Worm (Caenorhabditis elegans) whole organism, L3 larva: Measurements from ENCODE around the gene str-31.

Experiments
- R02D3.7 ChIP-seq: fragments of 150-350 bp; optimal IDR thresholded peaks from 2 replicates; lab custom pipeline; 2014; ENCODE audit warnings: missing biosample characterization, missing genetic modification characterization
- ZK546.5 ChIP-seq: sonication (generic microtip); optimal IDR thresholded peaks from 2 replicates; lab custom pipeline; 2017; ENCODE audit warnings: missing biosample characterization, missing genetic modification characterization
- aly-2 ChIP-seq: fragments of 150-350 bp; optimal IDR thresholded peaks from 2 replicates; lab custom pipeline; 2014; ENCODE audit warnings: missing biosample characterization, missing genetic modification characterization
- ama-1 ChIP-seq: fragments of 150-350 bp; optimal IDR thresholded peaks from 2 replicates; lab custom pipeline; 2018
- ceh-16 ChIP-seq: sonication (generic microtip); optimal IDR thresholded peaks from 2 replicates; lab custom pipeline; 2017; ENCODE audit warnings: missing biosample characterization, missing genetic modification characterization
- ceh-28 ChIP-seq: fragments of 150-350 bp; optimal IDR thresholded peaks from 2 replicates; lab custom pipeline; 2014; ENCODE audit warnings: missing biosample characterization, missing genetic modification reagents, missing genetic modification characterization
- ceh-82 ChIP-seq: fragments of 150-350 bp; optimal IDR thresholded peaks from 2 replicates; lab custom pipeline; 2014; ENCODE audit warnings: missing biosample characterization, missing genetic modification characterization
- ceh-9 ChIP-seq: sonication (generic microtip); optimal IDR thresholded peaks from 2 replicates; lab custom pipeline; 2018; ENCODE audit warnings: missing biosample characterization, missing genetic modification characterization
- daf-12 ChIP-seq: fragments of 150-350 bp; optimal IDR thresholded peaks from 2 replicates; lab custom pipeline; 2014; ENCODE audit warnings: missing biosample characterization, missing genetic modification reagents, missing genetic modification characterization
- egl-5 ChIP-seq: fragments of 150-350 bp; optimal IDR thresholded peaks from 2 replicates; lab custom pipeline; 2017; ENCODE audit warnings: missing biosample characterization, missing genetic modification reagents, missing genetic modification characterization, inconsistent platforms
- elt-1 ChIP-seq: fragments of 150-350 bp; optimal IDR thresholded peaks from 2 replicates; lab custom pipeline; 2014; ENCODE audit warnings: missing biosample characterization, missing genetic modification characterization
- elt-2 ChIP-seq: sonication (generic microtip); optimal IDR thresholded peaks from 2 replicates; lab custom pipeline; 2016; ENCODE audit warnings: missing genetic modification reagents, mild to moderate bottlenecking, missing genetic modification characterization, missing compliant biosample characterization
- elt-3 ChIP-seq, 3 experiments: fragments of 150-350 bp in 1 of 3; sonication (generic microtip) in 2 of 3; optimal IDR thresholded peaks; 2 replicates in 2 of 3; 4 replicates in 1 of 3; lab custom pipeline; 2014 to 2017; ENCODE audit warnings: missing biosample characterization in 3 of 3, missing genetic modification characterization in 3 of 3
- eor-1 ChIP-seq, 2 experiments: fragments of 150-350 bp; optimal IDR thresholded peaks; 2 replicates each; lab custom pipeline; 2014 to 2018; ENCODE audit warnings: missing biosample characterization in 2 of 2, missing genetic modification characterization in 2 of 2
- fkh-10 ChIP-seq: sonication (generic microtip); optimal IDR thresholded peaks from 2 replicates; lab custom pipeline; 2017; ENCODE audit warnings: missing biosample characterization, missing genetic modification reagents, missing genetic modification characterization
- fos-1 ChIP-seq: fragments of 150-350 bp; optimal IDR thresholded peaks from 2 replicates; lab custom pipeline; 2014; ENCODE audit warnings: missing biosample characterization, missing genetic modification characterization
- lsy-12 ChIP-seq: sonication (generic microtip); optimal IDR thresholded peaks from 2 replicates; lab custom pipeline; 2016; ENCODE audit warnings: mild to moderate bottlenecking, missing genetic modification characterization, missing compliant biosample characterization
- mdl-1 ChIP-seq: fragments of 150-350 bp; optimal IDR thresholded peaks from 2 replicates; lab custom pipeline; 2014; ENCODE audit warnings: missing biosample characterization, missing genetic modification characterization
- nfya-1 ChIP-seq: sonication (generic microtip); optimal IDR thresholded peaks from 2 replicates; lab custom pipeline; 2017; ENCODE audit warnings: missing genetic modification characterization, mild to moderate bottlenecking, missing compliant biosample characterization, antibody characterized with exemption, moderate library complexity; ENCODE audit not compliant: insufficient read depth
- nhr-11 ChIP-seq: fragments of 150-350 bp; optimal IDR thresholded peaks from 2 replicates; lab custom pipeline; 2014; ENCODE audit warnings: missing biosample characterization, missing genetic modification characterization
- nhr-12 ChIP-seq: fragments of 150-350 bp; optimal IDR thresholded peaks from 2 replicates; lab custom pipeline; 2014; ENCODE audit warnings: missing biosample characterization, missing genetic modification characterization
- nhr-23 ChIP-seq: fragments of 150-350 bp; optimal IDR thresholded peaks from 2 replicates; lab custom pipeline; 2014; ENCODE audit warnings: missing biosample characterization, missing genetic modification reagents, missing genetic modification characterization
- nhr-237 ChIP-seq: fragments of 150-350 bp; optimal IDR thresholded peaks from 2 replicates; lab custom pipeline; 2014; ENCODE audit warnings: missing biosample characterization, missing genetic modification characterization
- nhr-25 ChIP-seq: sonication (generic microtip); optimal IDR thresholded peaks from 2 replicates; lab custom pipeline; 2017; ENCODE audit warnings: missing biosample characterization, missing genetic modification characterization
- nhr-43 ChIP-seq: sonication (generic microtip); optimal IDR thresholded peaks from 2 replicates; lab custom pipeline; 2016; ENCODE audit warnings: mild to moderate bottlenecking, missing genetic modification characterization, missing compliant biosample characterization; ENCODE audit not compliant: poor library complexity, severe bottlenecking
- nhr-67 ChIP-seq: fragments of 150-350 bp; optimal IDR thresholded peaks from 2 replicates; lab custom pipeline; 2014; ENCODE audit warnings: missing biosample characterization, missing genetic modification characterization
- nhr-76 ChIP-seq: fragments of 150-350 bp; sonication (generic microtip); optimal IDR thresholded peaks from 5 replicates; lab custom pipeline; 2014; ENCODE audit warnings: missing biosample characterization, missing genetic modification characterization
- pha-4 ChIP-seq: fragments of 150-350 bp; optimal IDR thresholded peaks from 2 replicates; lab custom pipeline; 2014; ENCODE audit warnings: missing biosample characterization, missing genetic modification reagents, missing genetic modification characterization
- pqm-1 ChIP-seq: fragments of 150-350 bp; optimal IDR thresholded peaks from 2 replicates; lab custom pipeline; 2017; ENCODE audit warnings: missing biosample characterization, missing genetic modification characterization, inconsistent platforms
- skn-1 ChIP-seq: fragments of 150-350 bp; optimal IDR thresholded peaks from 2 replicates; lab custom pipeline; 2014; ENCODE audit warnings: missing biosample characterization, missing genetic modification characterization
- tbx-2 ChIP-seq: sonication (generic microtip); optimal IDR thresholded peaks from 2 replicates; lab custom pipeline; 2016; ENCODE audit warnings: mild to moderate bottlenecking, missing genetic modification characterization, missing compliant biosample characterization
- zag-1 ChIP-seq: fragments of 150-350 bp; optimal IDR thresholded peaks from 2 replicates; lab custom pipeline; 2014; ENCODE audit warnings: missing biosample characterization, missing genetic modification characterization
- ztf-11 ChIP-seq: fragments of 150-350 bp; optimal IDR thresholded peaks from 2 replicates; lab custom pipeline; 2014; ENCODE audit warnings: missing biosample characterization, missing genetic modification characterization
- ztf-4 ChIP-seq: fragments of 150-350 bp; optimal IDR thresholded peaks from 2 replicates; lab custom pipeline; 2014; ENCODE audit warnings: missing biosample characterization, missing genetic modification characterization

Gene str-31

DNA sequence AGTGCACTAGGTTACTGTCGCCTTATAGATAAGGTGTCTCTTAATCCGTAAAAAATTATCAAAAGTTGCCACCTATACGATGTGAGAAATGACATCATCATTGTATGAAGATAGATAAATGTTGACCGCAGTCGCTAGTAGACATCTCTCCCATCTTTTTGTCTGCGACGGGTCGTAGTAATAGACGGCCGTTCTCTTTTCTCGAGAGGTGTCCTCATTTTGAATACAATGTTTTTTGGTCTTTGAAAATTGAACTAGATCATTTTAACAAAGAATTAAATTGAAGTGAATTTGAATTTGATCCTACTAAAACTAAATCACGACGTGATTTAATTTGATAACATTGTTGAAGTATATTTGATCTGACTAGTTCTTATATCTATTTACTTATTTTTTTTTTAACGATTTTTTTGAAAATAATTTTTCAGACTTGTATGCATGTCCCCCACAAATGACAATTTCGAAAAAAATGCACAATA is at the start of gene str-31, which contains the start of gene nhr-172:
Gene str-31 (minus strand): TSS at position 101 of the 479 bp plus-strand sequence.
Gene nhr-172 (plus strand): TSS at position 429 of the 479 bp plus-strand sequence.
- TF ChIP-seq nhr-23 (tag; lab: Kevin White, UChicago) (peak; percentile 56), R02D3.7 (no peak), ama-1 (no peak), nhr-67 (tag; lab: Kevin White, UChicago) (no peak), elt-3 (tag; optimal IDR thresholded peaks at IDR 0.05; lab: Kevin White, UChicago) (no peak)

- TF ChIP-seq nhr-67 (tag; lab: Kevin White, UChicago) = no peak
- no peak for TF ChIP-seq nhr-43 (tag; lab: Kevin White, UChicago)
- no peak for TF ChIP-seq ztf-11 (tag; lab: Kevin White, UChicago)
- no peak for TF ChIP-seq elt-2 (tag; lab: Kevin White, UChicago)
- TF ChIP-seq ceh-9 (tag; lab: Kevin White, UChicago) = no peak
- no peak for TF ChIP-seq fkh-10 (GFP tag; lab: Kevin White, UChicago)
- no peak for TF ChIP-seq daf-12 (tag; lab: Kevin White, UChicago)
- no peak for TF ChIP-seq nhr-23 (tag; lab: Kevin White, UChicago)
- no peak for TF ChIP-seq nhr-237 (tag; lab: Kevin White, UChicago)
- TF ChIP-seq nfya-1 (tag; lab: Kevin White, UChicago) = no peak
- TF ChIP-seq elt-1 (tag; lab: Kevin White, UChicago) = no peak
- TF ChIP-seq tbx-2 (tag; lab: Kevin White, UChicago) = no peak
- TF ChIP-seq aly-2 (tag; lab: Kevin White, UChicago) = no peak
- no peak for TF ChIP-seq ztf-4 (tag; lab: Kevin White, UChicago)
- no peak for TF ChIP-seq eor-1 (tag; optimal IDR thresholded peaks at IDR 0.05; lab: Kevin White, UChicago)
Measured at ce11 chrV:7555875-7556274, 47.4 kb upstream of the str-31 start.

DNA sequence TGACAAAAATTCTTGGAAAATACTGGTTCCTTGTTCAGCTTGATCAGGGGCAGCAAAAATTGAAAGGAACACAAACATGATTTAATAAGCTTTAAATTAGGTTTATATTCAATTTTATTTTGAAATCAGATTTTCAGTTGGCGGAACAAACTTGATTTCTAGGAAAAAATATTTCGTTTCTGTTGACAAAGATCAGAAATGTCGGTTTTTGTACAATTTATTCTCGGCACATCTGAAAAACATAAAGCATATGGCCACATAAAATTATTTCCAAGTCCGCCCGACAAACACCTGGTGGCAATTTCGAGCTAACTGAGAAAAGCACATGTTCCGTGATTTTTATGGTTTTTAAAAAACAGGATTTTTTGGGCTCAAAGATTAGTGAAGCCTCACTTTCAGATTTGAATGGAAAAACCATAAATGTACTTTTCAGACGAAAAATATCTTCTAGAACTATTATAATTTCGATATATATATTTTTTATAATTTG is 45.5 kb upstream of the str-31 start, which contains the start of gene ttr-10:
Gene ttr-10 (minus strand): TSS at position 51 of the 490 bp plus-strand sequence.
- no peak for TF ChIP-seq daf-12 (tag; lab: Kevin White, UChicago)
- TF ChIP-seq, all 47 proteins: peak for 0

- TF ChIP-seq elt-1 (tag; lab: Kevin White, UChicago) (no peak), ceh-16 (tag; lab: Kevin White, UChicago) (no peak)
Measured at ce11 chrV:7551821-7552220, 43.4 kb upstream of the str-31 start, which contains the start of gene F19F10.3. Gene F19F10.3 (plus strand): TSS chrV:7552121.

ce11 chrV:7548499-7548898 is 40.0 kb upstream of the str-31 start:
- TF ChIP-seq nhr-25 = peak; percentile 2

- TF ChIP-seq nhr-11 = no peak
- TF ChIP-seq pqm-1 (tag; lab: Kevin White, UChicago) = peak; percentile 76
- TF ChIP-seq daf-12 (tag; lab: Kevin White, UChicago) = no peak
- TF ChIP-seq nhr-12 (tag; lab: Kevin White, UChicago) = no peak
- TF ChIP-seq pha-4 (tag; lab: Kevin White, UChicago) = peak; percentile 24
- peak; percentile 77 for TF ChIP-seq elt-2 (tag; lab: Kevin White, UChicago)
- TF ChIP-seq nhr-76 (tag; lab: Kevin White, UChicago) = no peak
- no peak for TF ChIP-seq ztf-4 (tag; lab: Kevin White, UChicago)
- no peak for TF ChIP-seq elt-1 (tag; lab: Kevin White, UChicago)
- no peak for TF ChIP-seq aly-2 (tag; lab: Kevin White, UChicago)
- no peak for TF ChIP-seq mdl-1 (tag; lab: Kevin White, UChicago)
- TF ChIP-seq elt-3 (tag; optimal IDR thresholded peaks at IDR 0.05; lab: Kevin White, UChicago) = no peak
- TF ChIP-seq ceh-28 (tag; lab: Kevin White, UChicago) = no peak
- no peak for TF ChIP-seq tbx-2 (tag; lab: Kevin White, UChicago)
- no peak for TF ChIP-seq ZK546.5 (tag; lab: Kevin White, UChicago)
Measured at ce11 chrV:7548017-7548416, 39.6 kb upstream of the str-31 start.

ce11 chrV:7547479-7547878 is 39.0 kb upstream of the str-31 start, which contains the start of gene ftn-1:
Gene ftn-1 (minus strand): TSS chrV:7547579.
- TF ChIP-seq pha-4 (tag; lab: Kevin White, UChicago) (no peak), R02D3.7 (no peak), zag-1 (tag; lab: Kevin White, UChicago) (no peak), nhr-43 (tag; lab: Kevin White, UChicago) (no peak), nhr-76 (tag; lab: Kevin White, UChicago) (no peak), tbx-2 (tag; lab: Kevin White, UChicago) (no peak), ztf-11 (tag; lab: Kevin White, UChicago) (no peak), eor-1 (tag; optimal IDR thresholded peaks at IDR 0.05; lab: Kevin White, UChicago) (no peak), egl-5 (tag; lab: Kevin White, UChicago) (no peak), nhr-67 (tag; lab: Kevin White, UChicago) (no peak), fos-1 (tag; lab: Kevin White, UChicago) (no peak), lsy-12 (tag; lab: Kevin White, UChicago) (no peak), ceh-9 (tag; lab: Kevin White, UChicago) (no peak), skn-1 (no peak), elt-3 (tag; optimal IDR thresholded peaks at IDR 0.05; lab: Kevin White, UChicago) (no peak), ztf-4 (tag; lab: Kevin White, UChicago) (no peak), nhr-12 (tag; lab: Kevin White, UChicago) (no peak), ceh-16 (tag; lab: Kevin White, UChicago) (no peak), ceh-82 (tag; lab: Kevin White, UChicago) (no peak)
